Worm (Caenorhabditis elegans) whole organism, L1 larva: ENCODE data around the gene agxt-1.
A peak's percentile ranks its signal among the peaks of the same experiment; 100 is the strongest.

Experiments
- C16A3.4 ChIP-seq: fragments of 150-350 bp; optimal IDR thresholded peaks from 2 replicates; lab custom pipeline; 2014; ENCODE audit warnings: missing biosample characterization, missing genetic modification characterization
- C34B4.2 ChIP-seq: sonication (generic microtip); optimal IDR thresholded peaks from 2 replicates; lab custom pipeline; 2017; ENCODE audit warnings: mild to moderate bottlenecking, missing genetic modification characterization, missing compliant biosample characterization
- F16B12.6 ChIP-seq: fragments of 150-350 bp; optimal IDR thresholded peaks from 2 replicates; lab custom pipeline; 2014; ENCODE audit warnings: missing biosample characterization, missing genetic modification characterization
- aha-1 ChIP-seq: fragments of 150-350 bp; optimal IDR thresholded peaks from 2 replicates; lab custom pipeline; 2014; ENCODE audit warnings: missing biosample characterization, missing genetic modification characterization
- blmp-1 ChIP-seq: fragments of 150-350 bp; optimal IDR thresholded peaks from 2 replicates; lab custom pipeline; 2014; ENCODE audit warnings: missing biosample characterization, missing genetic modification characterization
- ceh-8 ChIP-seq: fragments of 200-800 bp; sonication (Bioruptor generic); optimal IDR thresholded peaks from 2 replicates; lab custom pipeline; 2018; ENCODE audit warnings: mild to moderate bottlenecking, missing genetic modification characterization, moderate library complexity, missing compliant biosample characterization
- ceh-90 ChIP-seq: sonication (generic microtip); optimal IDR thresholded peaks from 2 replicates; lab custom pipeline; 2016; ENCODE audit warnings: missing genetic modification characterization, missing compliant biosample characterization
- ces-1 ChIP-seq: fragments of 150-350 bp; optimal IDR thresholded peaks from 2 replicates; lab custom pipeline; 2014; ENCODE audit warnings: missing biosample characterization, missing genetic modification reagents, missing genetic modification characterization
- efl-1 ChIP-seq, 4 experiments: fragments of 150-350 bp; optimal IDR thresholded peaks in 3 of 4; peaks in 1 of 4; 1 replicate in 1 of 4; 2 replicates in 3 of 4; lab custom pipeline; 2014; ENCODE audit warnings: missing biosample characterization in 2 of 4, missing genetic modification characterization in 2 of 4, missing genetic modification reagents in 2 of 4
- egl-13 ChIP-seq: sonication (generic microtip); optimal IDR thresholded peaks from 2 replicates; lab custom pipeline; 2016; ENCODE audit warnings: missing genotype, missing genetic modification reagents, missing genetic modification characterization, missing compliant biosample characterization
- egl-27 ChIP-seq, 2 experiments: fragments of 150-350 bp in 1 of 2; sonication (generic microtip); optimal IDR thresholded peaks; 3 replicates each; lab custom pipeline; 2017 to 2018; ENCODE audit warnings: missing biosample characterization in 2 of 2, missing genetic modification characterization in 2 of 2, missing genetic modification reagents in 2 of 2
- elt-3 ChIP-seq, 6 experiments: fragments of 150-350 bp in 1 of 6; sonication (generic microtip); optimal IDR thresholded peaks; 2 replicates each; lab custom pipeline; 2017 to 2018; ENCODE audit warnings: missing biosample characterization in 6 of 6, missing genetic modification characterization in 6 of 6, inconsistent platforms in 1 of 6
- fkh-4 ChIP-seq: sonication (generic microtip); optimal IDR thresholded peaks from 2 replicates; lab custom pipeline; 2016; ENCODE audit warnings: missing compliant biosample characterization, missing genetic modification characterization, borderline replicate concordance
- fkh-8 ChIP-seq: sonication (generic microtip); optimal IDR thresholded peaks from 2 replicates; lab custom pipeline; 2016; ENCODE audit warnings: mild to moderate bottlenecking, missing genetic modification characterization, missing compliant biosample characterization
- fos-1 ChIP-seq: fragments of 150-350 bp; optimal IDR thresholded peaks from 2 replicates; lab custom pipeline; 2014; ENCODE audit warnings: missing biosample characterization, missing genetic modification characterization
- grh-1 ChIP-seq: fragments of 200-800 bp; sonication (Bioruptor generic); IDR thresholded peaks from 2 replicates; pipeline ENCODE4 v1.3.6; 2022; ENCODE audit warnings: missing genetic modification reagents, missing genetic modification characterization, missing compliant biosample characterization
- irx-1 ChIP-seq: sonication (generic microtip); optimal IDR thresholded peaks from 2 replicates; lab custom pipeline; 2016; ENCODE audit warnings: missing genetic modification characterization, missing compliant biosample characterization
- lin-13 ChIP-seq: fragments of 150-350 bp; optimal IDR thresholded peaks from 2 replicates; lab custom pipeline; 2014; ENCODE audit warnings: missing biosample characterization, missing genetic modification reagents, missing genetic modification characterization
- lin-14 ChIP-seq: fragments of 200-800 bp; sonication (Bioruptor generic); optimal IDR thresholded peaks from 2 replicates; lab custom pipeline; 2018; ENCODE audit warnings: mild to moderate bottlenecking, missing genetic modification characterization, moderate library complexity, missing compliant biosample characterization
- lin-15B ChIP-seq: fragments of 150-350 bp; sonication (generic microtip); optimal IDR thresholded peaks from 3 replicates; lab custom pipeline; 2014; ENCODE audit warnings: missing biosample characterization, missing genetic modification characterization
- lin-35 ChIP-seq, 2 experiments: fragments of 150-350 bp; optimal IDR thresholded peaks; 2 replicates each; lab custom pipeline; 2014; ENCODE audit warnings: missing biosample characterization in 2 of 2, missing genetic modification characterization in 2 of 2, missing genetic modification reagents in 2 of 2
- lin-39 ChIP-seq: fragments of 150-350 bp; optimal IDR thresholded peaks from 2 replicates; lab custom pipeline; 2014; ENCODE audit warnings: missing biosample characterization, missing genetic modification reagents, missing genetic modification characterization
- lir-3 ChIP-seq: sonication (generic microtip); optimal IDR thresholded peaks from 2 replicates; lab custom pipeline; 2016; ENCODE audit warnings: mild to moderate bottlenecking, missing genetic modification characterization, moderate library complexity, missing compliant biosample characterization; ENCODE audit not compliant: poor library complexity
- lsy-2 ChIP-seq, 2 experiments: fragments of 150-350 bp; optimal IDR thresholded peaks; 2 replicates each; lab custom pipeline; 2014; ENCODE audit warnings: missing biosample characterization in 2 of 2, missing genetic modification characterization in 2 of 2
- mdl-1 ChIP-seq, 2 experiments: fragments of 150-350 bp; optimal IDR thresholded peaks; 2 replicates each; lab custom pipeline; 2014 to 2017; ENCODE audit warnings: missing biosample characterization in 2 of 2, missing genetic modification characterization in 2 of 2, inconsistent platforms in 1 of 2
- mef-2 ChIP-seq: fragments of 150-350 bp; optimal IDR thresholded peaks from 2 replicates; lab custom pipeline; 2014; ENCODE audit warnings: missing biosample characterization, missing genetic modification characterization
- mep-1 ChIP-seq: fragments of 150-350 bp; optimal IDR thresholded peaks from 2 replicates; lab custom pipeline; 2014; ENCODE audit warnings: missing biosample characterization, missing genetic modification characterization
- nhr-11 ChIP-seq: fragments of 150-350 bp; optimal IDR thresholded peaks from 2 replicates; lab custom pipeline; 2014; ENCODE audit warnings: missing biosample characterization, missing genetic modification characterization
- nhr-19 ChIP-seq: fragments of 200-800 bp; sonication (Bioruptor generic); conservative IDR thresholded peaks from 2 replicates; pipeline ENCODE4 v1.3.6; 2022; ENCODE audit warnings: missing genetic modification characterization, missing compliant biosample characterization
- nhr-20 ChIP-seq: sonication (generic microtip); optimal IDR thresholded peaks from 2 replicates; lab custom pipeline; 2016; ENCODE audit warnings: mild to moderate bottlenecking, missing genetic modification characterization, missing compliant biosample characterization
- nhr-237 ChIP-seq: fragments of 150-350 bp; optimal IDR thresholded peaks from 2 replicates; lab custom pipeline; 2014; ENCODE audit warnings: missing biosample characterization, missing genetic modification characterization
- nhr-47 ChIP-seq: sonication (generic microtip); optimal IDR thresholded peaks from 2 replicates; lab custom pipeline; 2016; ENCODE audit warnings: mild to moderate bottlenecking, missing genetic modification characterization, moderate library complexity, missing compliant biosample characterization
- nhr-71 ChIP-seq: sonication (generic microtip); optimal IDR thresholded peaks from 2 replicates; lab custom pipeline; 2016; ENCODE audit warnings: mild to moderate bottlenecking, missing genetic modification characterization, moderate library complexity, missing compliant biosample characterization
- nhr-77 ChIP-seq: fragments of 150-350 bp; optimal IDR thresholded peaks from 2 replicates; lab custom pipeline; 2014; ENCODE audit warnings: missing biosample characterization, missing genetic modification characterization
- nhr-84 ChIP-seq: sonication (generic microtip); optimal IDR thresholded peaks from 2 replicates; lab custom pipeline; 2017; ENCODE audit warnings: missing biosample characterization, missing genetic modification characterization
- nhr-85 ChIP-seq: sonication (generic microtip); peaks from one replicate; lab custom pipeline; 2016; ENCODE audit warnings: missing genetic modification characterization, inconsistent platforms, missing compliant biosample characterization
- nhr-90 ChIP-seq: sonication (generic microtip); optimal IDR thresholded peaks from 2 replicates; lab custom pipeline; 2016; ENCODE audit warnings: mild to moderate bottlenecking, missing genetic modification characterization, missing compliant biosample characterization; ENCODE audit not compliant: poor library complexity
- snu-23 ChIP-seq: sonication (generic microtip); optimal IDR thresholded peaks from 2 replicates; lab custom pipeline; 2016; ENCODE audit warnings: missing genetic modification characterization, missing compliant biosample characterization
- tbx-2 ChIP-seq: sonication (generic microtip); optimal IDR thresholded peaks from 2 replicates; lab custom pipeline; 2016; ENCODE audit warnings: missing genetic modification characterization, missing compliant biosample characterization
- tlp-1 ChIP-seq: fragments of 150-350 bp; optimal IDR thresholded peaks from 2 replicates; lab custom pipeline; 2014; ENCODE audit warnings: missing biosample characterization, missing genetic modification characterization
- unc-130 ChIP-seq: fragments of 150-350 bp; optimal IDR thresholded peaks from 2 replicates; lab custom pipeline; 2017; ENCODE audit warnings: missing biosample characterization, missing genetic modification characterization, inconsistent platforms
- unc-30 ChIP-seq: sonication (generic microtip); optimal IDR thresholded peaks from 2 replicates; lab custom pipeline; 2017; ENCODE audit warnings: missing biosample characterization, missing genetic modification characterization
- vab-15 ChIP-seq: sonication (generic microtip); optimal IDR thresholded peaks from 2 replicates; lab custom pipeline; 2017; ENCODE audit warnings: missing genotype, mild to moderate bottlenecking, missing genetic modification characterization, missing compliant biosample characterization
- xbp-1 ChIP-seq: sonication (generic microtip); optimal IDR thresholded peaks from 2 replicates; lab custom pipeline; 2016; ENCODE audit warnings: missing genetic modification characterization, missing compliant biosample characterization
- ztf-4 ChIP-seq: fragments of 150-350 bp; optimal IDR thresholded peaks from 2 replicates; lab custom pipeline; 2014; ENCODE audit warnings: missing biosample characterization, missing genetic modification characterization

agxt-1 gene

DNA sequence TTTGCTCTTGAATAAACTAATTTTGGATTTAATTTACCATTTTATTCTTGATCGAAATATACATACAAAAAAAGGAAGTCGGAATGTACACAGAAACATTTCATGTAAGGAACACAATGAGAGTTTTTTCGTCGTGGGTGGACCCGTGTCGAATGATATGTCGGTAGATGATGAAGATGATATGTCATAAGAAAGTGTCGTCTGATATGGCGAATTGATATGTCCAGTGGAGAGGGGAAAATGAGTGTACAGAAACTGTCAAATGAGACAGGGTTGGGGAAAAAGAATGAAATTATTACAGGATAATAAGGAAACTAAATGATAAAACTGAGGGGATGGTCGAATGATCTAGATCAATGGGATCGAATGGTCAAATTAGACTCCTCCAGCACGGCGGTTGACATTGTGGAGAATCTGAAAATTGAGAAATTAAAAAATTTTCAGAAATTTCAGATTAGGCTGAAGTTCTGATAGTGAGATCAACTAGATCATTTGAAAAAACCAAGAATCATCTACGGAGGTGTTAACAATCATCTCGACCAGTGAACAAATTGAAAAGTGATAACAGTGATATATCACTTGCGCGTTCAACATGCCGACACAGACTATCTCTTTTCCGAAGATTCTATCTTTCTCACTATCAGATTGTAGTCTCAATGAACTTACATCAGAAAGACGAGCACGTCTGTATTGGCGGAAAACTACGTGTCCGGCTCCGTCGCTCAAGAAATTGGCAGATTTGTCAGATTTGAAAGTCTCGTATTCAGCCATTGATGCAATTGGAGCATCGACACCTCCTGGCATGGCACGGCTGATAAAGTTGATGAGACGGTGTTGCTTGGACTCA, 25.0 kb upstream of the agxt-1 start (continued):
- TF ChIP-seq lin-14 (GFP tag; lab: Kevin White, UChicago) (peak; percentile 4), lin-35 (GFP tag; optimal IDR thresholded peaks at IDR 0.05; lab: Kevin White, UChicago) (peak in 1 of 2 experiments; percentile 48), ceh-90 (no peak), lin-15B (tag; lab: Kevin White, UChicago) (peak; percentile 8), nhr-11 (tag; lab: Kevin White, UChicago) (no peak), egl-13 (no peak), nhr-20 (peak; percentile 57), nhr-47 (tag; lab: Kevin White, UChicago) (peak; percentile 48)

DNA sequence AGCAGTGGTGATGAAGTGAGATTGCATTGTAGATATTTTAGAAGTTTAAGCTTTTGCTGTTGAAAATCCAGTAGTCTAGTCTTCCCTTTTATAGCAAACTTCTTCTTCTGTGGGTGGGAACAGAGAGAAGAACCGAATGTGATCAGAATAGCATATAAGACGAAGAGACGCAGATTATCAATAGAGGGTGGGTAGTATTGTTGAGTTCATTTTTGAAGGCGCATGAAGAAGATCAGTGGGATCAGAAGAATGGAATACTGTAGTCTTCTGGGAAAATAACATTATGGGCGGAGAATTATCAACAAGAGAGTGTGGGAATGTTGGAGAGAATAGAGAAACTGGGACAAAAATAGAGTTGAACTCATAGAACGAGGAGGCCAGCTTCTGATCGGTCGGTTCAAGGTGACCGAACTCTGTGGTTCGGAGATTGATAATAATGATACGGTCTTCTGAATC, 24.2 kb upstream of the agxt-1 start, which contains the start of gene F46C5.1:
Gene F46C5.1, minus strand, starts transcription at position 51 of the 456 bp plus-strand sequence.
- no peak for TF ChIP-seq mdl-1 (tag; optimal IDR thresholded peaks at IDR 0.05; lab: Kevin White, UChicago)
- no peak for TF ChIP-seq ceh-8
- no peak for TF ChIP-seq ztf-4 (tag; lab: Kevin White, UChicago)
- TF ChIP-seq aha-1, result no peak
- no peak for TF ChIP-seq egl-13
- TF ChIP-seq irx-1 (tag; lab: Kevin White, UChicago), result no peak
- no peak for TF ChIP-seq tlp-1 (tag; lab: Kevin White, UChicago)
- TF ChIP-seq F16B12.6 (tag; lab: Kevin White, UChicago), result no peak
- TF ChIP-seq mef-2 (tag; lab: Kevin White, UChicago), result no peak
- no peak for TF ChIP-seq egl-27 (tag; optimal IDR thresholded peaks at IDR 0.05; lab: Kevin White, UChicago)
- no peak for TF ChIP-seq nhr-77 (tag; lab: Kevin White, UChicago)
- TF ChIP-seq C34B4.2 (tag; lab: Kevin White, UChicago), result no peak
- TF ChIP-seq lin-13 (GFP tag; lab: Kevin White, UChicago), result no peak
- no peak for TF ChIP-seq fos-1
- no peak for TF ChIP-seq nhr-237 (tag; lab: Kevin White, UChicago)
- TF ChIP-seq fkh-8, result no peak
- no peak for TF ChIP-seq ces-1
- peak; percentile 2 for TF ChIP-seq C16A3.4
- TF ChIP-seq nhr-84, result no peak
- TF ChIP-seq vab-15 (tag; lab: Kevin White, UChicago), result no peak
- TF ChIP-seq lin-39, result no peak
- no peak for TF ChIP-seq nhr-71 (tag; lab: Kevin White, UChicago)
- TF ChIP-seq lin-14 (GFP tag; lab: Kevin White, UChicago), result no peak
- TF ChIP-seq mep-1 (tag; lab: Kevin White, UChicago), result no peak
- no peak for TF ChIP-seq xbp-1 (tag; lab: Kevin White, UChicago)
- TF ChIP-seq lir-3 (tag; lab: Kevin White, UChicago), result no peak
- TF ChIP-seq blmp-1, result peak; percentile 63
- no peak for TF ChIP-seq lin-15B (tag; lab: Kevin White, UChicago)
- TF ChIP-seq lsy-2 (tag; optimal IDR thresholded peaks at IDR 0.05; lab: Kevin White, UChicago), result peak in 1 of 2 experiments; percentile 68
- peak in 2 of 6 experiments; percentile 6 to 25 for TF ChIP-seq elt-3 (tag; optimal IDR thresholded peaks at IDR 0.05; lab: Kevin White, UChicago)

DNA sequence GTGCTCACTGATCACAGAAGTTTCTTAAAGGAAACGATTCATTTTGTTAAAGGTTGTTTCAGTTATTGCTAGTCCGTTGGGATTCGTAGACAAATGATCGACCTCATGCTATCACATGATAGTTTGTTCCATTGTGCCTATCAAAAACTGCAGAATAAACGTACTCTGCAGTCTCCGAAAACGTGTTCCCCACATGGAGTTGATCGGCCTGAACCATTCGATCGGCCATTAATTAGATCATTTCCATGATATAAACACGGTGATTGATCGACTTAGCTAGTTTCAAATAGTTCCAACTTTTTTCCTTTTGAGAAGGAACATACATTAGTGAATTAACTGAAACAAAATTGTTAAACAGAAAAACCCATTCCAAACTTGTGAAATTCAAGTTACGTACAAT, 22.7 kb upstream of the agxt-1 start:
- TF ChIP-seq nhr-85 (tag; lab: Kevin White, UChicago) (peak; percentile 91), lin-35 (GFP tag; optimal IDR thresholded peaks at IDR 0.05; lab: Kevin White, UChicago) (peak in 1 of 2 experiments; percentile 71), mdl-1 (tag; optimal IDR thresholded peaks at IDR 0.05; lab: Kevin White, UChicago) (peak in 1 of 2 experiments; percentile 85), unc-130 (tag; lab: Kevin White, UChicago) (peak; percentile 84), blmp-1 (peak; percentile 59), nhr-20 (peak; percentile 86), unc-30 (tag; lab: Kevin White, UChicago) (no peak), nhr-84 (no peak), ztf-4 (tag; lab: Kevin White, UChicago) (no peak), nhr-47 (tag; lab: Kevin White, UChicago) (peak; percentile 25), lsy-2 (tag; optimal IDR thresholded peaks at IDR 0.05; lab: Kevin White, UChicago) (peak in 1 of 2 experiments; percentile 47), snu-23 (GFP tag; lab: Kevin White, UChicago) (peak; percentile 43), egl-13 (no peak), lin-13 (GFP tag; lab: Kevin White, UChicago) (no peak), C16A3.4 (peak; percentile 39), nhr-19 (GFP tag; lab: Robert Waterston, UW) (peak; percentile 86), lin-14 (GFP tag; lab: Kevin White, UChicago) (peak; percentile 64), irx-1 (tag; lab: Kevin White, UChicago) (peak; percentile 23), elt-3 (tag; optimal IDR thresholded peaks at IDR 0.05; lab: Kevin White, UChicago) (peak in 5 of 6 experiments; percentile 7 to 95 (median 38)), nhr-71 (tag; lab: Kevin White, UChicago) (peak; percentile 61), fkh-4 (tag; lab: Kevin White, UChicago) (no peak), tbx-2 (tag; lab: Kevin White, UChicago) (peak; percentile 52), efl-1 (optimal IDR thresholded peaks at IDR 0.05; lab: Kevin White, UChicago) (no peak), efl-1 (GFP tag; optimal IDR thresholded peaks at IDR 0.05 in 1 of 2; lab: Kevin White, UChicago) (peak in 1 of 2 experiments; percentile 88), nhr-90 (tag; lab: Kevin White, UChicago) (peak; percentile 73), grh-1 (peak; percentile 61)
